Worm (Caenorhabditis elegans): ENCODE measurements around the gene srx-117.

Gene srx-117

ce11 chrV:5667337-5667736 is 23.1 kb downstream of the srx-117 start (continued):
- peak; percentile 30 for TF ChIP-seq snpc-1.1 (tag; optimal IDR thresholded peaks at IDR 0.05; ENCODE audit: insufficient read depth)
- TF ChIP-seq chd-7 (tag; optimal IDR thresholded peaks at IDR 0.05): peak; percentile 77
- TF ChIP-seq F55B11.4 (tag; optimal IDR thresholded peaks at IDR 0.05; ENCODE audit: borderline replicate concordance, insufficient read depth): no peak
- TF ChIP-seq xnd-1 (tag; optimal IDR thresholded peaks at IDR 0.05): peak; percentile 52
- TF ChIP-seq D2030.7 (GFP tag; IDR thresholded peaks at IDR 0.05): peak; percentile 73
- peak; percentile 59 for TF ChIP-seq snpc-4 (GFP tag; optimal IDR thresholded peaks at IDR 0.05)
- peak in 1 of 4 experiments; percentile 56 for TF ChIP-seq snpc-4 (tag; optimal IDR thresholded peaks at IDR 0.05)
- no peak for TF ChIP-seq sea-2 (GFP tag; IDR thresholded peaks at IDR 0.05)
- TF ChIP-seq hsf-1 (GFP tag; IDR thresholded peaks at IDR 0.05): peak; percentile 58; the same call in 1 of the 2 replicates
- peak; percentile 74; the same call in 1 of the 2 replicates for TF ChIP-seq madf-3 (GFP tag; IDR thresholded peaks at IDR 0.05)
- peak; percentile 79 for TF ChIP-seq him-1 (tag; optimal IDR thresholded peaks at IDR 0.05)
- peak; percentile 72 for TF ChIP-seq F49E8.2 (tag; optimal IDR thresholded peaks at IDR 0.05; ENCODE audit: insufficient read depth)
- peak; percentile 73 for TF ChIP-seq snpc-3.4 (tag; optimal IDR thresholded peaks at IDR 0.05)
- TF ChIP-seq attf-6 (GFP tag; IDR thresholded peaks at IDR 0.05): peak; percentile 85
- TF ChIP-seq aptf-3 (GFP tag; IDR thresholded peaks at IDR 0.05): peak; percentile 96; the same call in 1 of the 2 replicates
- peak; percentile 82; the same call in 1 of the 2 replicates for TF ChIP-seq ztf-25 (GFP tag; IDR thresholded peaks at IDR 0.05)
- peak; percentile 56 for TF ChIP-seq dpff-1 (tag; optimal IDR thresholded peaks at IDR 0.05)
- TF ChIP-seq unc-130 (GFP tag; optimal IDR thresholded peaks at IDR 0.05): no peak
- peak; percentile 70 for TF ChIP-seq nhr-90 (tag; optimal IDR thresholded peaks at IDR 0.05)
- TF ChIP-seq F23B12.7 (tag; optimal IDR thresholded peaks at IDR 0.05; ENCODE audit: insufficient read depth): no peak
- peak; percentile 85 for TF ChIP-seq F10E7.11 (tag; optimal IDR thresholded peaks at IDR 0.05)
- no peak for TF ChIP-seq lin-40 (tag; optimal IDR thresholded peaks at IDR 0.05)
- TF ChIP-seq mel-28 (tag; optimal IDR thresholded peaks at IDR 0.05; ENCODE audit: borderline replicate concordance): no peak
- TF ChIP-seq K11D2.4 (GFP tag; IDR thresholded peaks at IDR 0.05): no peak
- peak; percentile 63 for TF ChIP-seq F33H1.4 (GFP tag; IDR thresholded peaks at IDR 0.05)
- no peak for TF ChIP-seq nhr-27 (tag; optimal IDR thresholded peaks at IDR 0.05)
- TF ChIP-seq K12H6.12 (tag; optimal IDR thresholded peaks at IDR 0.05): peak; percentile 3
- TF ChIP-seq nhr-120 (GFP tag; IDR thresholded peaks at IDR 0.05): 0 out of 2 replicates have a peak, but pooled peaks have one; percentile 82
- TF ChIP-seq Y53G8AR.9 (GFP tag; conservative IDR thresholded peaks at IDR 0.05): peak; percentile 84
- TF ChIP-seq ccch-3 (GFP tag; optimal IDR thresholded peaks at IDR 0.05): no peak
- TF ChIP-seq tlf-1 (GFP tag; optimal IDR thresholded peaks at IDR 0.05): peak; percentile 27
- 0 out of 2 replicates have a peak, but pooled peaks have one; percentile 26 for TF ChIP-seq dox-1 (GFP tag; IDR thresholded peaks at IDR 0.05)
- peak; percentile 61 for TF ChIP-seq lsl-1 (GFP tag; optimal IDR thresholded peaks at IDR 0.05)
- peak; percentile 70; the same call in 1 of the 2 replicates for TF ChIP-seq ztf-6 (GFP tag; IDR thresholded peaks at IDR 0.05)
- TF ChIP-seq ceh-100 (GFP tag; IDR thresholded peaks at IDR 0.05): peak; percentile 58
- peak; percentile 92 for TF ChIP-seq ceh-58 (GFP tag; IDR thresholded peaks at IDR 0.05)
- no peak for TF ChIP-seq lir-1 (GFP tag; conservative IDR thresholded peaks at IDR 0.05)
- 0 out of 2 replicates have a peak, but pooled peaks have one; percentile 18 for TF ChIP-seq cebp-1 (GFP tag; IDR thresholded peaks at IDR 0.05)
- no peak for TF ChIP-seq cebp-1 (tag; optimal IDR thresholded peaks at IDR 0.05)
- no peak for TF ChIP-seq gei-17 (GFP tag; optimal IDR thresholded peaks at IDR 0.05)
- peak; percentile 13 for TF ChIP-seq efl-1 (GFP tag; optimal IDR thresholded peaks at IDR 0.05)
- no peak for TF ChIP-seq Y67H2A.10 (GFP tag; conservative IDR thresholded peaks at IDR 0.05)
- peak; percentile 79 for TF ChIP-seq repo-1 (tag; optimal IDR thresholded peaks at IDR 0.05)
- peak; percentile 69 for TF ChIP-seq ekl-4 (GFP tag; IDR thresholded peaks at IDR 0.05)
- peak; percentile 84 for TF ChIP-seq T26A5.8 (tag; optimal IDR thresholded peaks at IDR 0.05)
- TF ChIP-seq egrh-3 (GFP tag; IDR thresholded peaks at IDR 0.05): no peak
- peak; percentile 91 for TF ChIP-seq athp-1 (tag; optimal IDR thresholded peaks at IDR 0.05)
- TF ChIP-seq let-526 (GFP tag; IDR thresholded peaks at IDR 0.05): no peak
